Fruit fly (Drosophila melanogaster): ENCODE results near the gene CG11263.

Gene CG11263

DNA sequence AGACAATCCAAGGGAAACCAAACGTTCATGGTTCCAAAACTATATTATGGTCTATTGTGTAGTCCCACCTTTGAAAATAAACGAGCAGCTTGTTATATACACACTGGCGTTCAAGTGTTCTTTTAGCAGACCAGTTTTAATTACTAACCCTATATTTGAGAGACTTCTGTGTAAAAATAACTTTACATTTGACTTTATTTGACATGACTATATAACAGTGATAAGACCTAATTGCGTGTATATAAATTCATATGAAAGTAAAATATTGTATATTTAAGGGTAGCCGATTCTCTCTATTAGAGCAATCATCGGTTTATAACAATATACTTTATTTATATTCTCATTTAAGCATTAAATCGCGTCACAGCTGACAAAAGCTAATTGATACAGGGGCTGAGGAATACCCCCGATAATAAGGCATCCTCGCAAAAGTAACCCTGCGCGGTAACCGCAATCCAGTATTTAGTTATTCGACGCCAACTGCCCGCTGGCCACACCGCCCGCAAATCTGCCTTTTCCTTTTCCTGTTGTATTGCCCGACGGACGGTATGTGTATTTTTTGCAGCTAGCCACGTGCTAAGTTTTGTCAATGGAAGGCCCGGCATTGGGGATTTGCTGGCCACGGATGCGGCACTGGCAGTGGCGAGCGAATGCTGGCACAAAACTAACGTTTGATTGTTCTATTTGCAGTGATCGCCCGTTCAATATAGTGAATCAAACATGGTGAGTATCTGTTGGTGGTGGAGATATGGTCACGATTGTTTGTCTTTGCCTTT lies 34.9 kb downstream of the CG11263 start, which contains the start of gene RpS4:
TSS of gene RpS4 (plus strand) at position 465 of the 776 bp plus-strand sequence.
- TF ChIP-seq CG14655 (GFP tag; optimal IDR thresholded peaks at IDR 0.05) = no peak
- no peak for TF ChIP-seq D1 (tag; optimal IDR thresholded peaks at IDR 0.05)
- peak; percentile 92 for TF ChIP-seq CG4496 (GFP tag; IDR thresholded peaks at IDR 0.05)
- peak; percentile 96 for TF ChIP-seq Snoo (tag; optimal IDR thresholded peaks at IDR 0.05)
- TF ChIP-seq CG34367 (tag; optimal IDR thresholded peaks at IDR 0.05) = peak; percentile 87
- no peak; the same call in 1 of the 2 replicates for TF ChIP-seq CG32121 (GFP tag; IDR thresholded peaks at IDR 0.05)
- TF ChIP-seq CG15710 (tag; optimal IDR thresholded peaks at IDR 0.05) = peak; percentile 59
- TF ChIP-seq CG10348 (GFP tag; IDR thresholded peaks at IDR 0.05) = no peak
- peak; percentile 92 for TF ChIP-seq CG13204 (GFP tag; optimal IDR thresholded peaks at IDR 0.05)
- TF ChIP-seq CG9948 (tag; optimal IDR thresholded peaks at IDR 0.05) = peak; percentile 36
- TF ChIP-seq Ets98B (GFP tag; IDR thresholded peaks at IDR 0.05) = peak; percentile 72
- TF ChIP-seq rn (GFP tag; IDR thresholded peaks at IDR 0.05) = 0 out of 2 replicates have a peak, but pooled peaks have one; percentile 7
- TF ChIP-seq CG8159 (tag; optimal IDR thresholded peaks at IDR 0.05) = peak; percentile 62
- peak; percentile 75 for TF ChIP-seq Pif1A (GFP tag; optimal IDR thresholded peaks at IDR 0.05)
- TF ChIP-seq CG17806 (tag; optimal IDR thresholded peaks at IDR 0.05) = peak; percentile 47
- TF ChIP-seq Pif1B (GFP tag; optimal IDR thresholded peaks at IDR 0.05) = peak; percentile 53
- no peak for TF ChIP-seq fd96Ca (GFP tag; IDR thresholded peaks at IDR 0.05)
- peak; percentile 51 for TF ChIP-seq CG8301 (tag; optimal IDR thresholded peaks at IDR 0.05)
- TF ChIP-seq CG12605 (GFP tag; IDR thresholded peaks at IDR 0.05) = peak; percentile 76
- no peak for TF ChIP-seq EcR (GFP tag; optimal IDR thresholded peaks at IDR 0.05)
- TF ChIP-seq gl (tag; optimal IDR thresholded peaks at IDR 0.05) = peak; percentile 86

dm6 chr3L:13044335-13044814 lies 37.8 kb downstream of the CG11263 start, which contains the start of gene Syx13:
Gene Syx13, plus strand, starts transcription at chr3L:13044434.
- TF ChIP-seq Snoo (tag; optimal IDR thresholded peaks at IDR 0.05) (peak; percentile 9), rn (GFP tag; IDR thresholded peaks at IDR 0.05) (no peak), CG32121 (GFP tag; IDR thresholded peaks at IDR 0.05) (peak; percentile 41; the same call in 1 of the 2 replicates), EcR (GFP tag; optimal IDR thresholded peaks at IDR 0.05) (peak; percentile 53), CG15710 (tag; optimal IDR thresholded peaks at IDR 0.05) (peak; percentile 8), gl (tag; optimal IDR thresholded peaks at IDR 0.05) (peak; percentile 70), Pif1A (GFP tag; optimal IDR thresholded peaks at IDR 0.05) (no peak), CG9948 (tag; optimal IDR thresholded peaks at IDR 0.05) (no peak), CG10348 (GFP tag; IDR thresholded peaks at IDR 0.05) (no peak), CG17806 (tag; optimal IDR thresholded peaks at IDR 0.05) (no peak)

DNA sequence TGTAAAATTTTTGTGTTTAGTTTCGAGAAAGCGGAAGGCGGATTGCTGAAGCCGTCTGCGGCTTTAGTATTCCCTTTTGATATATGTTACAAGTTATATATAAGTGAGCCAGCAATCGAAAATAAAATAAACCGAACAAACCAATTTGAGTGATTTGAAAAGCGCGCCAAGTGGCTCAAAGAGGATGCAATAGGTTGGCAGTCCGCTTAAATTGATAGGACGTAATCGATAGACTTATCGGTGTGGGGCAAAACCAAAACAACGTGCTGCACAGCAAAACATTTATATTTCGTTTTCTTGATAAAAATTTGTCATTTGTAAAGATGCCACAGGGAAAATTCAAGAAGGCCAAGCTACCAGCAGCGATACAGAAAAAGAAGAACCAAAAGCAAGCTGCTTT lies 40.1 kb downstream of the CG11263 start, which contains the start of gene CG11279:
TSS of gene CG11279 (plus strand) at position 220 of the 400 bp plus-strand sequence.
- no peak for TF ChIP-seq CG32121 (GFP tag; IDR thresholded peaks at IDR 0.05)
- TF ChIP-seq EcR (GFP tag; optimal IDR thresholded peaks at IDR 0.05) = no peak
- TF ChIP-seq CG12605 (GFP tag; IDR thresholded peaks at IDR 0.05) = no peak
- TF ChIP-seq Snoo (tag; optimal IDR thresholded peaks at IDR 0.05) = no peak
- TF ChIP-seq CG9948 (tag; optimal IDR thresholded peaks at IDR 0.05) = no peak
- no peak for TF ChIP-seq CG34367 (tag; optimal IDR thresholded peaks at IDR 0.05)
- no peak for TF ChIP-seq rn (GFP tag; IDR thresholded peaks at IDR 0.05)
- TF ChIP-seq CG8301 (tag; optimal IDR thresholded peaks at IDR 0.05) = no peak
- no peak for TF ChIP-seq CG10348 (GFP tag; IDR thresholded peaks at IDR 0.05)
- TF ChIP-seq CG15710 (tag; optimal IDR thresholded peaks at IDR 0.05) = no peak
- TF ChIP-seq CG8159 (tag; optimal IDR thresholded peaks at IDR 0.05) = no peak
- no peak for TF ChIP-seq CG17806 (tag; optimal IDR thresholded peaks at IDR 0.05)

dm6 chr3L:13049671-13050070 lies 43.1 kb downstream of the CG11263 start:
- peak; percentile 40 for TF ChIP-seq CG8301 (tag; optimal IDR thresholded peaks at IDR 0.05)
- TF ChIP-seq gl (tag; optimal IDR thresholded peaks at IDR 0.05) = no peak
- peak; percentile 16 for TF ChIP-seq EcR (GFP tag; optimal IDR thresholded peaks at IDR 0.05)
- no peak for TF ChIP-seq rn (GFP tag; IDR thresholded peaks at IDR 0.05)
- peak; percentile 52 for TF ChIP-seq Pif1A (GFP tag; optimal IDR thresholded peaks at IDR 0.05)
- peak; percentile 57 for TF ChIP-seq CG9948 (tag; optimal IDR thresholded peaks at IDR 0.05)
- TF ChIP-seq CG13204 (GFP tag; optimal IDR thresholded peaks at IDR 0.05) = peak; percentile 4
- TF ChIP-seq CG4496 (GFP tag; IDR thresholded peaks at IDR 0.05) = no peak
- TF ChIP-seq Ets98B (GFP tag; IDR thresholded peaks at IDR 0.05) = no peak
- TF ChIP-seq CG14655 (GFP tag; optimal IDR thresholded peaks at IDR 0.05) = no peak
- TF ChIP-seq Snoo (tag; optimal IDR thresholded peaks at IDR 0.05) = no peak
- no peak for TF ChIP-seq fd96Ca (GFP tag; IDR thresholded peaks at IDR 0.05)
- TF ChIP-seq CG10348 (GFP tag; IDR thresholded peaks at IDR 0.05) = no peak
- TF ChIP-seq CG17806 (tag; optimal IDR thresholded peaks at IDR 0.05) = peak; percentile 38
- no peak for TF ChIP-seq CG12605 (GFP tag; IDR thresholded peaks at IDR 0.05)
- TF ChIP-seq CG8159 (tag; optimal IDR thresholded peaks at IDR 0.05) = peak; percentile 63
- TF ChIP-seq CG34367 (tag; optimal IDR thresholded peaks at IDR 0.05) = no peak
- no peak for TF ChIP-seq D1 (tag; optimal IDR thresholded peaks at IDR 0.05)
- no peak for TF ChIP-seq CG32121 (GFP tag; IDR thresholded peaks at IDR 0.05)
- TF ChIP-seq Pif1B (GFP tag; optimal IDR thresholded peaks at IDR 0.05) = peak; percentile 36
- peak; percentile 20 for TF ChIP-seq CG15710 (tag; optimal IDR thresholded peaks at IDR 0.05)

- TF ChIP-seq EcR (GFP tag; optimal IDR thresholded peaks at IDR 0.05) = no peak
- TF ChIP-seq CG4496 (GFP tag; IDR thresholded peaks at IDR 0.05) = no peak
- no peak for TF ChIP-seq CG17806 (tag; optimal IDR thresholded peaks at IDR 0.05)
- TF ChIP-seq fd96Ca (GFP tag; IDR thresholded peaks at IDR 0.05) = no peak
- TF ChIP-seq CG32121 (GFP tag; IDR thresholded peaks at IDR 0.05) = no peak
- TF ChIP-seq CG13204 (GFP tag; optimal IDR thresholded peaks at IDR 0.05) = no peak
- no peak for TF ChIP-seq D1 (tag; optimal IDR thresholded peaks at IDR 0.05)
- no peak for TF ChIP-seq Ets98B (GFP tag; IDR thresholded peaks at IDR 0.05)
- TF ChIP-seq CG10348 (GFP tag; IDR thresholded peaks at IDR 0.05) = no peak
- TF ChIP-seq CG12605 (GFP tag; IDR thresholded peaks at IDR 0.05) = no peak
- no peak for TF ChIP-seq CG14655 (GFP tag; optimal IDR thresholded peaks at IDR 0.05)
- no peak for TF ChIP-seq CG9948 (tag; optimal IDR thresholded peaks at IDR 0.05)
- TF ChIP-seq CG34367 (tag; optimal IDR thresholded peaks at IDR 0.05) = no peak
- no peak for TF ChIP-seq Snoo (tag; optimal IDR thresholded peaks at IDR 0.05)
Measured at dm6 chr3L:13050675-13051202, 44.1 kb downstream of the CG11263 start.

All from whole organism, pupa.